Worm (Caenorhabditis elegans) whole organism, L2 larva: ENCODE results near the gene mls-1.

Experiments used
- C34F6.9 ChIP-seq: fragments of 150-350 bp; optimal IDR thresholded peaks from 2 replicates; lab custom pipeline; 2014; ENCODE audit warnings: missing biosample characterization, missing genetic modification characterization
- F13H6.1 ChIP-seq: sonication (generic microtip); optimal IDR thresholded peaks from 2 replicates; lab custom pipeline; 2016; ENCODE audit warnings: missing genetic modification characterization, missing compliant biosample characterization
- R02D3.7 ChIP-seq: fragments of 150-350 bp; optimal IDR thresholded peaks from 2 replicates; lab custom pipeline; 2014; ENCODE audit warnings: missing biosample characterization, missing genetic modification characterization
- Y55F3AM.14 ChIP-seq: fragments of 200-800 bp; sonication (Bioruptor generic); optimal IDR thresholded peaks from 2 replicates; lab custom pipeline; 2018; ENCODE audit warnings: mild to moderate bottlenecking, missing genetic modification characterization, missing compliant biosample characterization
- alr-1 ChIP-seq: fragments of 150-350 bp; optimal IDR thresholded peaks from 2 replicates; lab custom pipeline; 2014; ENCODE audit warnings: missing biosample characterization, missing genetic modification characterization
- aly-2 ChIP-seq: fragments of 150-350 bp; optimal IDR thresholded peaks from 2 replicates; lab custom pipeline; 2014; ENCODE audit warnings: missing biosample characterization, missing genetic modification characterization
- ama-1 ChIP-seq: fragments of 150-350 bp; optimal IDR thresholded peaks from 2 replicates; lab custom pipeline; 2018; ENCODE audit warnings: inconsistent platforms
- blmp-1 ChIP-seq: sonication (generic microtip); optimal IDR thresholded peaks from 2 replicates; lab custom pipeline; 2017; ENCODE audit warnings: missing genetic modification characterization, mild to moderate bottlenecking, missing compliant biosample characterization, antibody characterized with exemption, moderate library complexity; ENCODE audit not compliant: insufficient read depth
- ceh-82 ChIP-seq: fragments of 150-350 bp; optimal IDR thresholded peaks from 2 replicates; lab custom pipeline; 2014; ENCODE audit warnings: missing biosample characterization, missing genetic modification characterization
- crh-2 ChIP-seq: sonication (generic microtip); optimal IDR thresholded peaks from 2 replicates; lab custom pipeline; 2017; ENCODE audit warnings: missing biosample characterization, missing genetic modification characterization
- egl-27 ChIP-seq: sonication (generic microtip); optimal IDR thresholded peaks from 3 replicates; lab custom pipeline; 2017; ENCODE audit warnings: missing biosample characterization, missing genetic modification reagents, missing genetic modification characterization
- elt-1 ChIP-seq: fragments of 150-350 bp; optimal IDR thresholded peaks from 2 replicates; lab custom pipeline; 2014; ENCODE audit warnings: missing biosample characterization, missing genetic modification characterization
- elt-3 ChIP-seq: sonication (generic microtip); optimal IDR thresholded peaks from 2 replicates; lab custom pipeline; 2017; ENCODE audit warnings: missing biosample characterization, missing genetic modification characterization
- gmeb-1 ChIP-seq: fragments of 150-350 bp; optimal IDR thresholded peaks from 2 replicates; lab custom pipeline; 2014; ENCODE audit warnings: missing biosample characterization, missing genetic modification characterization
- lin-11 ChIP-seq: fragments of 150-350 bp; sonication (generic microtip); optimal IDR thresholded peaks from 2 replicates; lab custom pipeline; 2014; ENCODE audit warnings: missing biosample characterization, missing genetic modification characterization, inconsistent platforms, mixed read lengths
- lin-13 ChIP-seq: fragments of 150-350 bp; optimal IDR thresholded peaks from 2 replicates; lab custom pipeline; 2014; ENCODE audit warnings: missing biosample characterization, missing genetic modification reagents, missing genetic modification characterization
- lin-39 ChIP-seq: fragments of 150-350 bp; optimal IDR thresholded peaks from 2 replicates; lab custom pipeline; 2014; ENCODE audit warnings: missing biosample characterization, missing genetic modification reagents, missing genetic modification characterization
- lsy-2 ChIP-seq, 2 experiments: fragments of 150-350 bp in 1 of 2; sonication (generic microtip) in 1 of 2; optimal IDR thresholded peaks; 2 replicates each; lab custom pipeline; 2014 to 2017; ENCODE audit warnings: missing biosample characterization in 2 of 2, missing genetic modification characterization in 2 of 2
- mbf-1 ChIP-seq: sonication (generic microtip); optimal IDR thresholded peaks from 2 replicates; lab custom pipeline; 2017; ENCODE audit warnings: missing biosample characterization, missing genetic modification characterization
- mdl-1 ChIP-seq, 2 experiments: fragments of 150-350 bp in 1 of 2; sonication (generic microtip) in 1 of 2; optimal IDR thresholded peaks; 2 replicates each; lab custom pipeline; 2017; ENCODE audit warnings: missing biosample characterization in 2 of 2, missing genetic modification characterization in 2 of 2
- nhr-10 ChIP-seq: sonication (generic microtip); optimal IDR thresholded peaks from 2 replicates; lab custom pipeline; 2017; ENCODE audit warnings: missing biosample characterization, missing genetic modification characterization
- nhr-12 ChIP-seq: fragments of 150-350 bp; optimal IDR thresholded peaks from 2 replicates; lab custom pipeline; 2014; ENCODE audit warnings: missing biosample characterization, missing genetic modification characterization
- nhr-129 ChIP-seq: fragments of 150-350 bp; optimal IDR thresholded peaks from 2 replicates; lab custom pipeline; 2014; ENCODE audit warnings: missing biosample characterization, missing genetic modification characterization
- nhr-21 ChIP-seq: fragments of 150-350 bp; optimal IDR thresholded peaks from 2 replicates; lab custom pipeline; 2014; ENCODE audit warnings: missing biosample characterization, missing genetic modification characterization
- nhr-23 ChIP-seq: fragments of 150-350 bp; optimal IDR thresholded peaks from 2 replicates; lab custom pipeline; 2014; ENCODE audit warnings: missing biosample characterization, missing genetic modification reagents, missing genetic modification characterization
- nhr-237 ChIP-seq: fragments of 150-350 bp; optimal IDR thresholded peaks from 2 replicates; lab custom pipeline; 2014; ENCODE audit warnings: missing biosample characterization, missing genetic modification characterization
- nhr-25 ChIP-seq: fragments of 150-350 bp; sonication (generic microtip); optimal IDR thresholded peaks from 3 replicates; lab custom pipeline; 2014; ENCODE audit warnings: missing biosample characterization, missing genetic modification characterization
- nhr-6 ChIP-seq: fragments of 150-350 bp; optimal IDR thresholded peaks from 2 replicates; lab custom pipeline; 2014; ENCODE audit warnings: missing biosample characterization, missing genetic modification characterization
- nhr-77 ChIP-seq: fragments of 150-350 bp; optimal IDR thresholded peaks from 2 replicates; lab custom pipeline; 2014; ENCODE audit warnings: missing biosample characterization, missing genetic modification characterization
- sem-4 ChIP-seq: fragments of 150-350 bp; optimal IDR thresholded peaks from 2 replicates; lab custom pipeline; 2014; ENCODE audit warnings: missing biosample characterization, missing genetic modification reagents, missing genetic modification characterization
- sma-3 ChIP-seq: sonication (generic microtip); optimal IDR thresholded peaks from 2 replicates; lab custom pipeline; 2016; ENCODE audit warnings: missing genetic modification reagents, missing genetic modification characterization, missing compliant biosample characterization
- sma-9 ChIP-seq, 2 experiments: fragments of 150-350 bp in 1 of 2; sonication (generic microtip) in 1 of 2; optimal IDR thresholded peaks; 2 replicates each; lab custom pipeline; 2014 to 2016; ENCODE audit warnings: missing genetic modification characterization in 2 of 2, mild to moderate bottlenecking in 1 of 2, missing biosample characterization in 1 of 2, missing compliant biosample characterization in 1 of 2, missing genetic modification reagents in 1 of 2, moderate library complexity in 1 of 2
- unc-39 ChIP-seq: fragments of 150-350 bp; optimal IDR thresholded peaks from 2 replicates; lab custom pipeline; 2014; ENCODE audit warnings: missing biosample characterization, missing genetic modification characterization
- unc-55 ChIP-seq: fragments of 150-350 bp; sonication (generic microtip); optimal IDR thresholded peaks from 3 replicates; lab custom pipeline; 2014; ENCODE audit warnings: missing biosample characterization, missing genetic modification reagents, missing genetic modification characterization
- unc-62 ChIP-seq: fragments of 150-350 bp; optimal IDR thresholded peaks from 2 replicates; lab custom pipeline; 2014; ENCODE audit warnings: missing biosample characterization, missing genetic modification reagents, missing genetic modification characterization
- zag-1 ChIP-seq: fragments of 150-350 bp; optimal IDR thresholded peaks from 2 replicates; lab custom pipeline; 2014; ENCODE audit warnings: missing biosample characterization, missing genetic modification characterization
- ztf-1 ChIP-seq: fragments of 200-800 bp; sonication (Bioruptor generic); conservative IDR thresholded peaks from 2 replicates; pipeline ENCODE4 v1.3.6; 2022; ENCODE audit warnings: missing genetic modification characterization, missing compliant biosample characterization
- ztf-11 ChIP-seq: sonication (generic microtip); optimal IDR thresholded peaks from 2 replicates; lab custom pipeline; 2017; ENCODE audit warnings: missing biosample characterization, missing genetic modification characterization
- ztf-4 ChIP-seq: fragments of 150-350 bp; optimal IDR thresholded peaks from 2 replicates; lab custom pipeline; 2014; ENCODE audit warnings: missing biosample characterization, missing genetic modification characterization

mls-1 gene

DNA sequence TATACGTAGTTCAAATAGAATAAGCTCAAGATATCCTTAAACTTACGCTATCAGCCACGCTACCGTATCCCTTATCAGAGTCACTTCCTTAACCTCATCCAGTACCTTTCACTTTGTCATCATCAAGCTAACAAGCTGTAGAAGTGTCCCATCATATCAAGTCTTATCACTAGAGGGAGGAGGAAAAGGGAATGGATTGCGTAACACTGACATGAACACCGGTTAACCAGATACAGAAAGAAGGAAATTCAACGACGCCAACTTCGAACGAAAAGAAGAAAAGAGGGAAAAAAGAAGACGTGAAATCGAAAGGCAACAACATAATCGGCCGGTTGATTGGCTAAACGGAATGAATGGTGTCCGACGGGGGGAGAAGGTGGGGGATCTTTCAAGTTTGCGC, 29.9 kb downstream of the mls-1 start:
- no peak for TF ChIP-seq elt-1 (tag; lab: Kevin White, UChicago)
- no peak for TF ChIP-seq lin-11 (tag; lab: Kevin White, UChicago)
- no peak for TF ChIP-seq unc-39
- peak; percentile 55 for TF ChIP-seq blmp-1 (tag; lab: Kevin White, UChicago)
- TF ChIP-seq, all 48 proteins: peak for 1

- TF ChIP-seq aly-2 (tag; lab: Kevin White, UChicago) (no peak), nhr-21 (peak; percentile 1)
These were observed 31.8 kb downstream of the mls-1 start for ce11 chrIII:7491931-7492330.

DNA sequence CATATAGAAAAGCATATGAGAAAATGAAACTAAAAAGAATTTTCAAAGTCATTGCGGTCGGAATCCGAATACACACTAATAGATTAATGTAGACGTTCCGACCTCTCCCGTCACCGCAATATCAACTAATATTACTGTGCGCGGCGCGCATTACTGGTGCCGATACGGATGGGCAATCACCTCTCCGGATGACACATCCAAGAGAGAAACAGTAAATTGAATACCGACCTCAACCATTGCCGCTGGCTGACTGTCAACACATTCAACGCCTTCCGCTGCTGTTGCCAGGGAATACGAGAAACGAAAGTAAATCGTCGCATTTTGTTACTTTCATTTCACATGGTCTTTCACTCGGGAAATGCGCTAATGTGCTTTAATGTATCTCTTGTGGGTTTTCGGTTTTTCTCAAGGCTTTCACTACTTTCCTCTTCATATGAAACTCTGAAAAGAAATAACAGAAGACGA, 34.7 kb downstream of the mls-1 start:
- TF ChIP-seq blmp-1 (tag; lab: Kevin White, UChicago) (peak; percentile 53), nhr-10 (tag; lab: Kevin White, UChicago) (no peak), sem-4 (tag; lab: Kevin White, UChicago) (no peak)

- TF ChIP-seq lsy-2 (tag; optimal IDR thresholded peaks at IDR 0.05; lab: Kevin White, UChicago) (no peak), Y55F3AM.14 (GFP tag; lab: Kevin White, UChicago) (no peak), sma-3 (GFP tag; lab: Kevin White, UChicago) (no peak), C34F6.9 (tag; lab: Kevin White, UChicago) (no peak), nhr-12 (tag; lab: Kevin White, UChicago) (no peak), ztf-11 (no peak), elt-1 (tag; lab: Kevin White, UChicago) (no peak), nhr-77 (tag; lab: Kevin White, UChicago) (no peak), sma-9 (GFP tag; optimal IDR thresholded peaks at IDR 0.05; lab: Kevin White, UChicago) (no peak), sma-9 (tag; optimal IDR thresholded peaks at IDR 0.05; lab: Kevin White, UChicago) (no peak), crh-2 (no peak)
These were observed 35.5 kb downstream of the mls-1 start for ce11 chrIII:7495616-7496146.

DNA sequence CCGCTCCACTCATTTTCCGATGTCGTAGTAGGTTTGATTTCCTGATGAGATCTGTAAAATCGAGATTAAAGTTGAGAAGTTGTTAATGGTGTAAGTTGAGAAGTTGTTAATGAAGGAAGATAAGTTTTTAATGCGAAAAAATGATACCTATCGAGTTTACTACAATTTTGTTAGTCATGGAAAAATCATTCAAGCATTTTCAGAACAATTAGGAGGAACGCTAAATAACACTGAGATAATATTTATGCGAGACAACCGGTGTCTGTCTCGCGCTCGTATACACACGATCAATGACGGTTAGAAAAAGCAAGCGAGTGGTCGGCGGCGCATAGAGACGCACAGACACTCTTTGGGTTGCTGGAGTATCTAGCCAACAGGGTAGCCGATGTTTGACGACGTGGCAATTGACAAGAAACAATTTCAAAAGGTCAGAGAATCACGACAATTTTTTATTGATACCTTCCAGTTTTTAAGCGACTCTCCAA, 37.7 kb downstream of the mls-1 start, which contains the start of gene cgh-1:
cgh-1 (minus strand) TSS at position 51 of the 485 bp plus-strand sequence.
- TF ChIP-seq ztf-1 (GFP tag; lab: Robert Waterston, UW), result no peak

DNA sequence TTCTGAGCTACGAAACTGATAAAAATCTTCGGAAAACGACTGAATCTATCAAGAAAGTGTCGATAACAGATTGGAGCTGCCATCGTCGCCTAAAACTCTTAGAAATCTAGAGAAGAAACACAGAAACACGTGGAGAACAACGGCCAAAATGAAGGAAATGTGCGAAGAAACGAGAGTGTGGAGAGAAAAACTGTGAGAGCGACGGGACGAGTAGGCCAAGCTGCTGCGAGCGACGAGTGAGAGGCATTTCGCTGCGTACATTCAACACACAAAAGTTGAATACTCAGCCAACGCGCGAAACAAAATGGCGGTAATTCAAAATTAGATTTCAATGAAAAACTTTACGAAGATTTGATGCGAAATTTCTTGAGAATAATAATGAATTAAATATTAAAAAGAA, 38.2 kb downstream of the mls-1 start:
- TF ChIP-seq lin-39 (tag; lab: Kevin White, UChicago) (no peak), ceh-82 (tag; lab: Kevin White, UChicago) (no peak), nhr-23 (no peak), Y55F3AM.14 (GFP tag; lab: Kevin White, UChicago) (no peak), aly-2 (tag; lab: Kevin White, UChicago) (no peak), C34F6.9 (tag; lab: Kevin White, UChicago) (peak; percentile 95), nhr-237 (tag; lab: Kevin White, UChicago) (no peak), nhr-21 (peak; percentile 82), lin-13 (GFP tag; lab: Kevin White, UChicago) (peak; percentile 98), blmp-1 (tag; lab: Kevin White, UChicago) (peak; percentile 54), F13H6.1 (tag; lab: Kevin White, UChicago) (peak; percentile 84), unc-55 (GFP tag; lab: Kevin White, UChicago) (peak; percentile 94), mdl-1 (tag; optimal IDR thresholded peaks at IDR 0.05; lab: Kevin White, UChicago) (peak; percentile 54 to 87), unc-39 (no peak), ama-1 (peak; percentile 30), nhr-6 (peak; percentile 34), nhr-10 (tag; lab: Kevin White, UChicago) (no peak), nhr-25 (tag; lab: Kevin White, UChicago) (peak; percentile 78), sma-9 (GFP tag; optimal IDR thresholded peaks at IDR 0.05; lab: Kevin White, UChicago) (peak; percentile 77), sma-9 (tag; optimal IDR thresholded peaks at IDR 0.05; lab: Kevin White, UChicago) (no peak), mbf-1 (no peak), ztf-1 (GFP tag; lab: Robert Waterston, UW) (no peak), sma-3 (GFP tag; lab: Kevin White, UChicago) (peak; percentile 80), R02D3.7 (tag; lab: Kevin White, UChicago) (no peak), unc-62 (GFP tag; lab: Kevin White, UChicago) (no peak), gmeb-1 (tag; lab: Kevin White, UChicago) (peak; percentile 96), egl-27 (tag; lab: Kevin White, UChicago) (peak; percentile 64), ztf-4 (tag; lab: Kevin White, UChicago) (peak; percentile 70), nhr-77 (tag; lab: Kevin White, UChicago) (peak; percentile 11), nhr-129 (tag; lab: Kevin White, UChicago) (peak; percentile 94), lin-11 (tag; lab: Kevin White, UChicago) (peak; percentile 79), crh-2 (peak; percentile 89), elt-3 (tag; lab: Kevin White, UChicago) (no peak), lsy-2 (tag; optimal IDR thresholded peaks at IDR 0.05; lab: Kevin White, UChicago) (peak; percentile 76 to 90), alr-1 (tag; lab: Kevin White, UChicago) (no peak), zag-1 (tag; lab: Kevin White, UChicago) (peak; percentile 65)
